Worm (Caenorhabditis elegans) whole organism, mixed stage, embryonic: Measurements from ENCODE around the gene oac-4.

Experiments
- ham-2 ChIP-seq: fragments of 200-800 bp; sonication (Bioruptor generic); optimal IDR thresholded peaks from 2 replicates; lab custom pipeline; 2018; ENCODE audit warnings: mild to moderate bottlenecking, missing genetic modification characterization, missing compliant biosample characterization
- unc-62 ChIP-seq: fragments of 150-350 bp; optimal IDR thresholded peaks from 2 replicates; lab custom pipeline; 2014; ENCODE audit warnings: missing biosample characterization, missing genetic modification reagents, missing genetic modification characterization
- ztf-11 ChIP-seq: fragments of 150-350 bp; optimal IDR thresholded peaks from 2 replicates; lab custom pipeline; 2014; ENCODE audit warnings: missing biosample characterization, missing genetic modification characterization

- TF ChIP-seq ztf-11 (tag; lab: Kevin White, UChicago) (no peak), unc-62 (no peak), ham-2 (GFP tag; lab: Kevin White, UChicago) (no peak)
Observed at ce11 chrII:3788356-3788962, 47.4 kb downstream of the oac-4 start.
